Worm (Caenorhabditis elegans): ENCODE results near the gene clec-251.

- TF ChIP-seq ztf-11 (tag; optimal IDR thresholded peaks at IDR 0.05) = no peak
- no peak for TF ChIP-seq nhr-28 (tag; optimal IDR thresholded peaks at IDR 0.05)
- TF ChIP-seq snpc-4 (tag; optimal IDR thresholded peaks at IDR 0.05) = no peak
Observed at ce11 chrV:18771804-18772386, 25.1 kb upstream of the clec-251 start.

Measured in whole organism, mixed stage, embryonic.